Worm (Caenorhabditis elegans) whole organism, late embryonic: ENCODE data around the gene ula-1.

Experiments used
- C08G9.2 ChIP-seq: sonication (generic microtip); optimal IDR thresholded peaks from 2 replicates; lab custom pipeline; 2016; ENCODE audit warnings: mild to moderate bottlenecking, missing genetic modification characterization, moderate library complexity, missing compliant biosample characterization
- C38D4.7 ChIP-seq: fragments of 200-800 bp; sonication (Bioruptor generic); optimal IDR thresholded peaks from 2 replicates; lab custom pipeline; 2018; ENCODE audit warnings: mild to moderate bottlenecking, missing genetic modification characterization, moderate library complexity, missing compliant biosample characterization
- F13H6.1 ChIP-seq: sonication (generic microtip); optimal IDR thresholded peaks from 2 replicates; lab custom pipeline; 2016; ENCODE audit warnings: missing genetic modification characterization, missing compliant biosample characterization
- K02D7.2 ChIP-seq: sonication (generic microtip); optimal IDR thresholded peaks from 2 replicates; lab custom pipeline; 2017; ENCODE audit warnings: mild to moderate bottlenecking, missing genetic modification characterization, missing compliant biosample characterization
- K09A11.1 ChIP-seq: sonication (generic microtip); optimal IDR thresholded peaks from 2 replicates; lab custom pipeline; 2017; ENCODE audit warnings: antibody characterized with exemption, mild to moderate bottlenecking, missing genetic modification characterization, missing compliant biosample characterization; ENCODE audit not compliant: insufficient read depth
- Y22D7AL.16 ChIP-seq: sonication (generic microtip); optimal IDR thresholded peaks from 2 replicates; lab custom pipeline; 2016; ENCODE audit warnings: missing genetic modification characterization, missing compliant biosample characterization
- ahr-1 ChIP-seq: sonication (generic microtip); optimal IDR thresholded peaks from 2 replicates; lab custom pipeline; 2016; ENCODE audit warnings: missing genetic modification characterization, missing compliant biosample characterization
- ama-1 ChIP-seq: fragments of 150-350 bp; optimal IDR thresholded peaks from 2 replicates; lab custom pipeline; 2014
- ceh-18 ChIP-seq: sonication (generic microtip); optimal IDR thresholded peaks from 2 replicates; lab custom pipeline; 2016; ENCODE audit warnings: missing genetic modification characterization, missing compliant biosample characterization
- ceh-19 ChIP-seq: fragments of 200-800 bp; sonication (Bioruptor generic); optimal IDR thresholded peaks from 2 replicates; lab custom pipeline; 2018; ENCODE audit warnings: mild to moderate bottlenecking, missing genetic modification characterization, missing compliant biosample characterization
- ceh-22 ChIP-seq: sonication (generic microtip); optimal IDR thresholded peaks from 2 replicates; lab custom pipeline; 2017; ENCODE audit warnings: missing biosample characterization, missing genetic modification characterization
- ceh-34 ChIP-seq: sonication (generic microtip); optimal IDR thresholded peaks from 2 replicates; lab custom pipeline; 2016; ENCODE audit warnings: mild to moderate bottlenecking, missing genetic modification characterization, missing compliant biosample characterization
- ceh-45 ChIP-seq: fragments of 200-800 bp; sonication (Bioruptor generic); IDR thresholded peaks from 2 replicates; pipeline ENCODE4 v1.3.6; 2022; ENCODE audit warnings: missing genetic modification reagents, missing genetic modification characterization, missing compliant biosample characterization
- ceh-48 ChIP-seq: sonication (generic microtip); optimal IDR thresholded peaks from 2 replicates; lab custom pipeline; 2016; ENCODE audit warnings: missing genetic modification characterization, inconsistent platforms, missing compliant biosample characterization
- ceh-6 ChIP-seq: fragments of 200-800 bp; sonication (Bioruptor generic); optimal IDR thresholded peaks from 2 replicates; lab custom pipeline; 2018; ENCODE audit warnings: mild to moderate bottlenecking, missing genetic modification characterization, missing compliant biosample characterization
- che-1 ChIP-seq: sonication (generic microtip); optimal IDR thresholded peaks from 2 replicates; lab custom pipeline; 2016; ENCODE audit warnings: mild to moderate bottlenecking, missing genetic modification characterization, missing compliant biosample characterization
- dmd-4 ChIP-seq: sonication (generic microtip); optimal IDR thresholded peaks from 2 replicates; lab custom pipeline; 2016; ENCODE audit warnings: borderline replicate concordance, missing genetic modification characterization, missing compliant biosample characterization
- dve-1 ChIP-seq: sonication (generic microtip); optimal IDR thresholded peaks from 2 replicates; lab custom pipeline; 2017; ENCODE audit warnings: antibody characterized with exemption, mild to moderate bottlenecking, missing genetic modification characterization, missing compliant biosample characterization
- elt-2 ChIP-seq: sonication (generic microtip); optimal IDR thresholded peaks from 2 replicates; lab custom pipeline; 2016; ENCODE audit warnings: missing genetic modification reagents, missing genetic modification characterization, missing compliant biosample characterization
- elt-4 ChIP-seq: sonication (generic microtip); optimal IDR thresholded peaks from 2 replicates; lab custom pipeline; 2016; ENCODE audit warnings: missing genetic modification characterization, missing compliant biosample characterization
- ets-4 ChIP-seq: sonication (generic microtip); optimal IDR thresholded peaks from 2 replicates; lab custom pipeline; 2016; ENCODE audit warnings: missing genetic modification characterization, missing compliant biosample characterization
- eyg-1 ChIP-seq: sonication (generic microtip); optimal IDR thresholded peaks from 2 replicates; lab custom pipeline; 2016; ENCODE audit warnings: missing genotype, missing genetic modification characterization, missing compliant biosample characterization
- fkh-10 ChIP-seq: fragments of 150-350 bp; optimal IDR thresholded peaks from 2 replicates; lab custom pipeline; 2014; ENCODE audit warnings: missing biosample characterization, missing genetic modification reagents, missing genetic modification characterization
- fkh-6 ChIP-seq: sonication (generic microtip); optimal IDR thresholded peaks from 2 replicates; lab custom pipeline; 2016; ENCODE audit warnings: missing genetic modification characterization, missing compliant biosample characterization
- gmeb-2 ChIP-seq: sonication (generic microtip); optimal IDR thresholded peaks from 2 replicates; lab custom pipeline; 2016; ENCODE audit warnings: missing genetic modification characterization, inconsistent platforms, missing compliant biosample characterization
- hlh-13 ChIP-seq: fragments of 200-800 bp; sonication (Bioruptor generic); optimal IDR thresholded peaks from 2 replicates; lab custom pipeline; 2018; ENCODE audit warnings: mild to moderate bottlenecking, missing genetic modification characterization, missing compliant biosample characterization
- hlh-6 ChIP-seq: sonication (generic microtip); optimal IDR thresholded peaks from 2 replicates; lab custom pipeline; 2016; ENCODE audit warnings: missing genotype, missing genetic modification characterization, missing compliant biosample characterization
- lim-6 ChIP-seq: sonication (generic microtip); optimal IDR thresholded peaks from 2 replicates; lab custom pipeline; 2016; ENCODE audit warnings: missing genetic modification characterization, missing compliant biosample characterization
- lin-11 ChIP-seq: fragments of 200-800 bp; sonication (Bioruptor generic); optimal IDR thresholded peaks from 2 replicates; lab custom pipeline; 2018; ENCODE audit warnings: mild to moderate bottlenecking, missing genetic modification characterization, missing compliant biosample characterization
- madf-2 ChIP-seq: sonication (generic microtip); optimal IDR thresholded peaks from 2 replicates; lab custom pipeline; 2017; ENCODE audit warnings: missing genetic modification characterization, missing compliant biosample characterization
- nfya-1 ChIP-seq: sonication (generic microtip); optimal IDR thresholded peaks from 2 replicates; lab custom pipeline; 2017; ENCODE audit warnings: missing genetic modification characterization, mild to moderate bottlenecking, missing compliant biosample characterization, antibody characterized with exemption, moderate library complexity
- nhr-11 ChIP-seq: fragments of 150-350 bp; optimal IDR thresholded peaks from 2 replicates; lab custom pipeline; 2014; ENCODE audit warnings: missing biosample characterization, missing genetic modification characterization
- nhr-232 ChIP-seq: sonication (generic microtip); optimal IDR thresholded peaks from 2 replicates; lab custom pipeline; 2016; ENCODE audit warnings: missing genetic modification characterization, missing compliant biosample characterization
- npax-4 ChIP-seq: sonication (generic microtip); optimal IDR thresholded peaks from 2 replicates; lab custom pipeline; 2016; ENCODE audit warnings: missing genetic modification characterization, missing compliant biosample characterization
- pag-3 ChIP-seq: sonication (generic microtip); optimal IDR thresholded peaks from 2 replicates; lab custom pipeline; 2016; ENCODE audit warnings: missing compliant biosample characterization, missing genetic modification characterization, borderline replicate concordance
- pat-9 ChIP-seq: fragments of 200-800 bp; sonication (Bioruptor generic); optimal IDR thresholded peaks from 2 replicates; lab custom pipeline; 2018; ENCODE audit warnings: mild to moderate bottlenecking, missing genetic modification characterization, moderate library complexity, missing compliant biosample characterization
- pax-1 ChIP-seq: fragments of 150-350 bp; optimal IDR thresholded peaks from 2 replicates; lab custom pipeline; 2014; ENCODE audit warnings: missing biosample characterization, missing genetic modification characterization
- pha-2 ChIP-seq: sonication (generic microtip); optimal IDR thresholded peaks from 2 replicates; lab custom pipeline; 2017; ENCODE audit warnings: mild to moderate bottlenecking, missing genetic modification characterization, missing compliant biosample characterization
- pha-4 ChIP-seq: fragments of 150-350 bp; optimal IDR thresholded peaks from 2 replicates; lab custom pipeline; 2018; ENCODE audit warnings: missing biosample characterization, missing genetic modification reagents, missing genetic modification characterization
- pqm-1 ChIP-seq: sonication (generic microtip); optimal IDR thresholded peaks from 2 replicates; lab custom pipeline; 2016; ENCODE audit warnings: missing genetic modification characterization, missing compliant biosample characterization
- pros-1 ChIP-seq: fragments of 150-350 bp; optimal IDR thresholded peaks from 2 replicates; lab custom pipeline; 2014; ENCODE audit warnings: missing biosample characterization, missing genetic modification reagents, missing genetic modification characterization
- rnt-1 ChIP-seq: sonication (generic microtip); optimal IDR thresholded peaks from 2 replicates; lab custom pipeline; 2016; ENCODE audit warnings: missing genetic modification characterization, missing compliant biosample characterization
- sox-2 ChIP-seq: fragments of 200-800 bp; sonication (Bioruptor generic); IDR thresholded peaks from 2 replicates; pipeline ENCODE4 v1.3.6; 2022; ENCODE audit warnings: missing genetic modification reagents, missing genetic modification characterization, missing compliant biosample characterization
- sox-4 ChIP-seq: sonication (generic microtip); optimal IDR thresholded peaks from 2 replicates; lab custom pipeline; 2017; ENCODE audit warnings: mild to moderate bottlenecking, missing genetic modification characterization, inconsistent platforms, missing compliant biosample characterization
- syd-9 ChIP-seq: sonication (generic microtip); optimal IDR thresholded peaks from 2 replicates; lab custom pipeline; 2016; ENCODE audit warnings: mild to moderate bottlenecking, missing genetic modification characterization, moderate library complexity, missing compliant biosample characterization
- tbx-2 ChIP-seq: sonication (generic microtip); optimal IDR thresholded peaks from 2 replicates; lab custom pipeline; 2016; ENCODE audit warnings: missing genetic modification characterization, missing compliant biosample characterization
- tbx-7 ChIP-seq: sonication (generic microtip); optimal IDR thresholded peaks from 2 replicates; lab custom pipeline; 2016; ENCODE audit warnings: missing genotype, missing genetic modification characterization, missing compliant biosample characterization
- ttx-3 ChIP-seq: sonication (generic microtip); optimal IDR thresholded peaks from 2 replicates; lab custom pipeline; 2016; ENCODE audit warnings: missing genetic modification reagents, missing genetic modification characterization, missing compliant biosample characterization
- unc-3 ChIP-seq, 2 experiments: fragments of 200-800 bp in 1 of 2; sonication (Bioruptor generic) in 1 of 2; sonication (generic microtip) in 1 of 2; conservative IDR thresholded peaks in 1 of 2; optimal IDR thresholded peaks in 1 of 2; 2 replicates each; pipeline versions ENCODE4 v1.3.6 to Lab custom; 2016 to 2022; ENCODE audit warnings: missing compliant biosample characterization in 2 of 2, missing genetic modification characterization in 2 of 2, missing genetic modification reagents in 1 of 2
- unc-42 ChIP-seq: sonication (generic microtip); optimal IDR thresholded peaks from 2 replicates; lab custom pipeline; 2016; ENCODE audit warnings: missing genotype, missing genetic modification characterization, missing compliant biosample characterization
- unc-55 ChIP-seq: sonication (generic microtip); optimal IDR thresholded peaks from 2 replicates; lab custom pipeline; 2017; ENCODE audit warnings: missing biosample characterization, missing genetic modification reagents, missing genetic modification characterization
- zip-5 ChIP-seq: sonication (generic microtip); optimal IDR thresholded peaks from 2 replicates; lab custom pipeline; 2016; ENCODE audit warnings: missing genetic modification characterization, missing compliant biosample characterization
- ztf-16 ChIP-seq: sonication (generic microtip); optimal IDR thresholded peaks from 2 replicates; lab custom pipeline; 2017; ENCODE audit warnings: missing genetic modification characterization, missing compliant biosample characterization

The ula-1 gene

ce11 chrIII:4899728-4900127, 20.4 kb downstream of the ula-1 start:
- peak; percentile 98 for TF ChIP-seq tbx-2
- TF ChIP-seq ama-1 (lab: Kevin White, UChicago): no peak
- TF ChIP-seq F13H6.1 (tag; lab: Kevin White, UChicago): peak; percentile 89
- TF ChIP-seq Y22D7AL.16 (tag; lab: Kevin White, UChicago): no peak
- TF ChIP-seq zip-5 (tag; lab: Kevin White, UChicago): no peak
- no peak for TF ChIP-seq ceh-45 (GFP tag; lab: Robert Waterston, UW)
- TF ChIP-seq fkh-10 (GFP tag; lab: Kevin White, UChicago): peak; percentile 72
- no peak for TF ChIP-seq che-1
- TF ChIP-seq rnt-1 (tag; lab: Kevin White, UChicago): peak; percentile 98
- TF ChIP-seq pat-9 (tag; lab: Kevin White, UChicago): peak; percentile 46
- TF ChIP-seq dmd-4: peak; percentile 85
- peak; percentile 54 for TF ChIP-seq fkh-6 (tag; lab: Kevin White, UChicago)
- TF ChIP-seq C08G9.2 (tag; lab: Kevin White, UChicago): peak; percentile 60
- no peak for TF ChIP-seq K02D7.2
- no peak for TF ChIP-seq elt-4 (tag; lab: Kevin White, UChicago)
- TF ChIP-seq hlh-6 (tag; lab: Kevin White, UChicago): peak; percentile 37
- no peak for TF ChIP-seq nhr-11 (tag; lab: Kevin White, UChicago)
- peak; percentile 23 for TF ChIP-seq ceh-48 (tag; lab: Kevin White, UChicago)
- peak; percentile 99 for TF ChIP-seq ceh-18 (tag; lab: Kevin White, UChicago)
- TF ChIP-seq pax-1: peak; percentile 45
- no peak for TF ChIP-seq npax-4 (tag; lab: Kevin White, UChicago)
- TF ChIP-seq pha-2 (tag; lab: Kevin White, UChicago): peak; percentile 43
- TF ChIP-seq syd-9 (tag; lab: Kevin White, UChicago): peak; percentile 70
- no peak for TF ChIP-seq lin-11
- TF ChIP-seq ceh-34 (tag; lab: Kevin White, UChicago): peak; percentile 95
- TF ChIP-seq ahr-1: peak; percentile 4
- peak; percentile 41 for TF ChIP-seq ceh-22 (tag; lab: Kevin White, UChicago)
- no peak for TF ChIP-seq pag-3 (tag; lab: Kevin White, UChicago)
- TF ChIP-seq K09A11.1 (tag; lab: Kevin White, UChicago): peak; percentile 33
- peak; percentile 53 for TF ChIP-seq ceh-6 (GFP tag; lab: Kevin White, UChicago)
- TF ChIP-seq sox-4 (tag; lab: Kevin White, UChicago): no peak
- no peak for TF ChIP-seq nhr-232 (tag; lab: Kevin White, UChicago)
- no peak for TF ChIP-seq hlh-13 (GFP tag; lab: Kevin White, UChicago)
- peak; percentile 70 for TF ChIP-seq elt-2 (tag; lab: Kevin White, UChicago)
- peak; percentile 56 for TF ChIP-seq ceh-19 (GFP tag; lab: Kevin White, UChicago)
- peak; percentile 52 for TF ChIP-seq tbx-7 (tag; lab: Kevin White, UChicago)
- no peak for TF ChIP-seq ttx-3 (tag; lab: Kevin White, UChicago)
- peak; percentile 63 for TF ChIP-seq madf-2 (tag; lab: Kevin White, UChicago)
- TF ChIP-seq eyg-1 (tag; lab: Kevin White, UChicago): peak; percentile 25
- peak; percentile 94 for TF ChIP-seq unc-55 (GFP tag; lab: Kevin White, UChicago)
- peak; percentile 93 for TF ChIP-seq dve-1
- TF ChIP-seq pqm-1: peak; percentile 77
- peak; percentile 97 for TF ChIP-seq nfya-1 (tag; lab: Kevin White, UChicago)
- peak; percentile 10 for TF ChIP-seq gmeb-2
- TF ChIP-seq pha-4 (tag; lab: Kevin White, UChicago): no peak
- TF ChIP-seq C38D4.7 (GFP tag; lab: Kevin White, UChicago): no peak
- TF ChIP-seq ets-4: peak; percentile 99
- TF ChIP-seq unc-3 (GFP tag; conservative IDR thresholded peaks at IDR 0.05; lab: Robert Waterston, UW): 0 out of 2 replicates have a peak, but pooled peaks have one; percentile 37
- peak; percentile 85 for TF ChIP-seq unc-3 (tag; optimal IDR thresholded peaks at IDR 0.05; lab: Kevin White, UChicago)
- no peak; the same call in 1 of the 2 replicates for TF ChIP-seq sox-2 (GFP tag; lab: Robert Waterston, UW)
- peak; percentile 15 for TF ChIP-seq ztf-16 (tag; lab: Kevin White, UChicago)
- TF ChIP-seq unc-42: peak; percentile 89
- TF ChIP-seq lim-6: peak; percentile 79
- peak; percentile 92 for TF ChIP-seq pros-1
